Worm (Caenorhabditis elegans): ENCODE data around the gene dnj-16.

The dnj-16 gene

DNA sequence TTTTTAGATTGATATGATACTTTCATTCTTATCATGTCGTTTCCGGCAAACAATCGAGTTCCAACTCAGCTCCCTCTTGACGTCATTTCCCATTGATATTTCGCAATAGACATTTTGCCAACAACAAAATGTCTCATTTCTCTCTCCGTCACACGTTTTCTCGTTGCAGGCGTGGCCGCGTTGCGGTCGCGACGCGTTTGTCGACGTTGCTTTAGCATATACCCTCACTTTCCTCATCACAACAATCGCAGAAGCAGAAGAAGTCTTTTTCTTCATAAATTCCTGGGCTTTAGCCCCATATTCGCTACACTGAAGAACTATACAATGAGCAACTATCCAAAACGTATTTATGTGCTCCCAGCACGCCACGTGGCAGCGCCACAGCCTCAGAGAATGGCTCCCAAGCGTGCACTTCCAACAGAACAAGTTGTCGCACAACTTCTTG is 2.7 kb downstream of the dnj-16 start, which contains the start of gene xbp-1 (continued):
- TF ChIP-seq egl-18 (GFP tag; IDR thresholded peaks at IDR 0.05) (0 out of 2 replicates have a peak, but pooled peaks have one; percentile 23), nhr-179 (tag; optimal IDR thresholded peaks at IDR 0.05) (no peak), tbp1 (GFP tag; optimal IDR thresholded peaks at IDR 0.05) (peak; percentile 64), pha-4 (tag; optimal IDR thresholded peaks at IDR 0.05) (peak; percentile 94), F49E8.2 (tag; optimal IDR thresholded peaks at IDR 0.05; ENCODE audit: insufficient read depth) (no peak), nfya-2 (GFP tag; IDR thresholded peaks at IDR 0.05) (no peak), F22D6.2 (tag; optimal IDR thresholded peaks at IDR 0.05) (peak; percentile 47), snpc-3.4 (tag; optimal IDR thresholded peaks at IDR 0.05) (no peak), madf-6 (GFP tag; IDR thresholded peaks at IDR 0.05) (peak; percentile 38; the same call in 1 of the 2 replicates), efl-1 (GFP tag; optimal IDR thresholded peaks at IDR 0.05) (no peak), egl-44 (GFP tag; IDR thresholded peaks at IDR 0.05) (peak; percentile 70; the same call in 1 of the 2 replicates), attf-3 (GFP tag; conservative IDR thresholded peaks at IDR 0.05) (no peak), T07F8.4 (tag; optimal IDR thresholded peaks at IDR 0.05) (no peak), nhr-90 (tag; optimal IDR thresholded peaks at IDR 0.05) (peak; percentile 79), ZK185.1 (tag; optimal IDR thresholded peaks at IDR 0.05; ENCODE audit: poor library complexity, severe bottlenecking) (peak; percentile 80), cebp-1 (GFP tag; IDR thresholded peaks at IDR 0.05) (peak; percentile 100), cebp-1 (tag; optimal IDR thresholded peaks at IDR 0.05) (peak; percentile 100), sptf-2 (GFP tag; optimal IDR thresholded peaks at IDR 0.05) (peak; percentile 32), F52B5.7 (tag; optimal IDR thresholded peaks at IDR 0.05) (no peak), bed-1 (GFP tag; IDR thresholded peaks at IDR 0.05) (no peak), ceh-27 (GFP tag; optimal IDR thresholded peaks at IDR 0.05) (peak; percentile 69), akir-1 (GFP tag; optimal IDR thresholded peaks at IDR 0.05) (peak; percentile 74), Y53F4B.3 (GFP tag; IDR thresholded peaks at IDR 0.05) (no peak), ztf-18 (tag; optimal IDR thresholded peaks at IDR 0.05) (peak; percentile 64), chd-7 (tag; optimal IDR thresholded peaks at IDR 0.05) (peak; percentile 77), aptf-3 (GFP tag; IDR thresholded peaks at IDR 0.05) (no peak), F37B4.10 (GFP tag; IDR thresholded peaks at IDR 0.05) (0 out of 2 replicates have a peak, but pooled peaks have one; percentile 52), Y56A3A.18 (GFP tag; IDR thresholded peaks at IDR 0.05) (no peak), B0336.3 (GFP tag; IDR thresholded peaks at IDR 0.05) (peak; percentile 80), madf-3 (GFP tag; IDR thresholded peaks at IDR 0.05) (peak; percentile 95), hrde-1 (tag; optimal IDR thresholded peaks at IDR 0.05; ENCODE audit: borderline replicate concordance) (no peak), D2030.7 (GFP tag; IDR thresholded peaks at IDR 0.05) (no peak), atf-7 (tag; optimal IDR thresholded peaks at IDR 0.05) (peak; percentile 99), hlh-12 (tag; optimal IDR thresholded peaks at IDR 0.05) (no peak), pbrm-1 (GFP tag; IDR thresholded peaks at IDR 0.05) (peak; percentile 55; the same call in 1 of the 2 replicates), rec-8 (tag; optimal IDR thresholded peaks at IDR 0.05) (no peak), F57A8.1 (GFP tag; optimal IDR thresholded peaks at IDR 0.05) (no peak), tbx-9 (tag; optimal IDR thresholded peaks at IDR 0.05; ENCODE audit: borderline replicate concordance) (no peak), aptf-2 (GFP tag; conservative IDR thresholded peaks at IDR 0.05) (no peak), lir-1 (GFP tag; conservative IDR thresholded peaks at IDR 0.05) (no peak; the same call in 1 of the 2 replicates), nfya-1 (tag; optimal IDR thresholded peaks at IDR 0.05; ENCODE audit: borderline replicate concordance, insufficient read depth) (no peak), C06A6.2 (GFP tag; conservative IDR thresholded peaks at IDR 0.05) (peak; percentile 62), xnd-1 (tag; optimal IDR thresholded peaks at IDR 0.05) (no peak), ztf-25 (GFP tag; IDR thresholded peaks at IDR 0.05) (no peak), hlh-26 (GFP tag; conservative IDR thresholded peaks at IDR 0.05) (no peak), bed-2 (GFP tag; IDR thresholded peaks at IDR 0.05) (no peak), attf-6 (GFP tag; IDR thresholded peaks at IDR 0.05) (no peak), ekl-4 (GFP tag; IDR thresholded peaks at IDR 0.05) (peak; percentile 78)
